Fruit fly (Drosophila melanogaster) whole organism, embryonic: ENCODE data around the gene CG8907.
A peak's percentile ranks its signal among the peaks of the same experiment; 100 is the strongest.

Experiments
- Ada2b ChIP-seq: fragments of 200-800 bp; sonication (Bioruptor generic); IDR thresholded peaks from 2 replicates; pipeline ENCODE4 v1.3.6; 2022; ENCODE audit warnings: missing biosample characterization, missing genetic modification characterization
- CG10959 ChIP-seq: fragments of 200-800 bp; sonication (Bioruptor generic); IDR thresholded peaks from 2 replicates; pipeline ENCODE4 v1.3.6; 2022; ENCODE audit warnings: missing biosample characterization, missing genetic modification characterization
- CG11093 ChIP-seq: fragments of 200-800 bp; sonication (Bioruptor generic); IDR thresholded peaks from 3 replicates; pipeline ENCODE4 v1.3.6; 2022; ENCODE audit warnings: missing biosample characterization, missing genetic modification characterization
- CG11247 ChIP-seq: fragments of 200-800 bp; sonication (Bioruptor generic); IDR thresholded peaks from 2 replicates; pipeline ENCODE4 v1.3.6; 2022; ENCODE audit warnings: missing biosample characterization, missing genetic modification characterization
- CG11695 ChIP-seq: fragments of 200-800 bp; sonication (Bioruptor generic); IDR thresholded peaks from 3 replicates; pipeline ENCODE4 v1.3.6; 2022; ENCODE audit warnings: missing biosample characterization, missing genetic modification characterization
- CG1233 ChIP-seq: fragments of 200-800 bp; sonication (Bioruptor generic); optimal IDR thresholded peaks from 4 replicates; lab custom pipeline; 2018; ENCODE audit warnings: missing biosample characterization, mild to moderate bottlenecking, missing genetic modification characterization
- CG12659 ChIP-seq: fragments of 200-800 bp; sonication (Bioruptor generic); optimal IDR thresholded peaks from 3 replicates; lab custom pipeline; 2017; ENCODE audit warnings: mild to moderate bottlenecking, missing biosample characterization, missing genetic modification reagents, missing genetic modification characterization
- CG14050 ChIP-seq: fragments of 200-800 bp; sonication (Bioruptor generic); IDR thresholded peaks from 3 replicates; pipeline ENCODE4 v1.3.6; 2022; ENCODE audit warnings: missing biosample characterization, missing genetic modification characterization
- CG15073 ChIP-seq: fragments of 200-800 bp; sonication (Bioruptor generic); optimal IDR thresholded peaks from 2 replicates; lab custom pipeline; 2016; ENCODE audit warnings: missing biosample characterization, missing genetic modification characterization
- CG15479 ChIP-seq: fragments of 200-800 bp; sonication (Bioruptor generic); optimal IDR thresholded peaks from 3 replicates; lab custom pipeline; 2019; ENCODE audit warnings: missing biosample characterization, mild to moderate bottlenecking, missing genetic modification characterization, moderate library complexity
- CG15514 ChIP-seq: fragments of 200-800 bp; sonication (Bioruptor generic); optimal IDR thresholded peaks from 3 replicates; lab custom pipeline; 2017; ENCODE audit warnings: missing biosample characterization, missing genetic modification characterization, mild to moderate bottlenecking, moderate library complexity, missing genetic modification reagents
- CG1602 ChIP-seq: fragments of 200-800 bp; sonication (Bioruptor generic); optimal IDR thresholded peaks from 3 replicates; lab custom pipeline; 2016; ENCODE audit warnings: missing biosample characterization, missing genetic modification characterization
- CG16779 ChIP-seq: fragments of 200-800 bp; sonication (Bioruptor generic); IDR thresholded peaks from 2 replicates; pipeline ENCODE4 v1.3.6; 2022; ENCODE audit warnings: missing biosample characterization, missing genetic modification characterization
- CG17385 ChIP-seq: fragments of 200-800 bp; sonication (Bioruptor generic); optimal IDR thresholded peaks from 3 replicates; lab custom pipeline; 2018; ENCODE audit warnings: missing biosample characterization, mild to moderate bottlenecking, missing genetic modification characterization
- CG17568 ChIP-seq: fragments of 200-800 bp; sonication (Bioruptor generic); optimal IDR thresholded peaks from 2 replicates; lab custom pipeline; 2018; ENCODE audit warnings: missing biosample characterization, mild to moderate bottlenecking, missing genetic modification characterization, moderate library complexity
- CG1792 ChIP-seq: fragments of 200-800 bp; sonication (Bioruptor generic); optimal IDR thresholded peaks from 2 replicates; lab custom pipeline; 2016; ENCODE audit warnings: missing biosample characterization, missing genetic modification characterization
- CG2889 ChIP-seq: fragments of 200-800 bp; sonication (Bioruptor generic); IDR thresholded peaks from 3 replicates; pipeline ENCODE4 v1.3.6; 2022; ENCODE audit warnings: missing biosample characterization, missing genetic modification characterization
- CG30403 ChIP-seq: fragments of 200-800 bp; sonication (Bioruptor generic); optimal IDR thresholded peaks from 3 replicates; lab custom pipeline; 2016; ENCODE audit warnings: missing biosample characterization, missing genetic modification characterization
- CG4404 ChIP-seq: fragments of 200-800 bp; sonication (Bioruptor generic); IDR thresholded peaks from 2 replicates; pipeline ENCODE4 v1.3.6; 2022; ENCODE audit warnings: missing biosample characterization, missing genetic modification characterization
- CG6765 ChIP-seq: fragments of 200-800 bp; sonication (Bioruptor generic); optimal IDR thresholded peaks from 3 replicates; lab custom pipeline; 2017; ENCODE audit warnings: missing biosample characterization, mild to moderate bottlenecking, missing genetic modification characterization
- CG7357 ChIP-seq: fragments of 200-800 bp; sonication (Bioruptor generic); IDR thresholded peaks from 3 replicates; pipeline ENCODE4 v1.3.6; 2022; ENCODE audit warnings: missing biosample characterization, missing genetic modification characterization
- CrebB ChIP-seq: fragments of 200-800 bp; sonication (Bioruptor generic); optimal IDR thresholded peaks from 3 replicates; lab custom pipeline; 2018; ENCODE audit warnings: missing biosample characterization, mild to moderate bottlenecking, missing genetic modification characterization
- Dfd ChIP-seq, 2 experiments: fragments of >200 bp; optimal IDR thresholded peaks; 2 replicates each; lab custom pipeline; 2017; ENCODE audit warnings: missing biosample characterization in 2 of 2, missing genetic modification characterization in 2 of 2
- HLH4C ChIP-seq: fragments of 200-800 bp; sonication (Bioruptor generic); IDR thresholded peaks from 3 replicates; pipeline ENCODE4 v1.3.6; 2022; ENCODE audit warnings: missing biosample characterization, missing genetic modification characterization; ENCODE audit not compliant: partially characterized antibody
- HLHmδ ChIP-seq: fragments of 200-800 bp; sonication (Bioruptor generic); optimal IDR thresholded peaks from 2 replicates; lab custom pipeline; 2018; ENCODE audit warnings: missing biosample characterization, mild to moderate bottlenecking, missing genetic modification characterization, moderate library complexity
- Max ChIP-seq: fragments of 200-800 bp; sonication (Bioruptor generic); optimal IDR thresholded peaks from 2 replicates; lab custom pipeline; 2016; ENCODE audit warnings: missing biosample characterization, mild to moderate bottlenecking, missing genetic modification characterization
- Oli ChIP-seq: fragments of 200-800 bp; sonication (Bioruptor generic); optimal IDR thresholded peaks from 2 replicates; lab custom pipeline; 2018; ENCODE audit warnings: missing biosample characterization, mild to moderate bottlenecking, missing genetic modification characterization, moderate library complexity
- Pdp1 ChIP-seq, 2 experiments: fragments of 200-800 bp; sonication (Bioruptor generic); optimal IDR thresholded peaks; 3 replicates each; lab custom pipeline; 2016; ENCODE audit warnings: missing biosample characterization in 2 of 2, missing genetic modification characterization in 2 of 2, mild to moderate bottlenecking in 1 of 2, moderate library complexity in 1 of 2
- TFAM ChIP-seq: fragments of 200-800 bp; sonication (Bioruptor generic); optimal IDR thresholded peaks from 2 replicates; lab custom pipeline; 2017; ENCODE audit warnings: missing biosample characterization, missing genetic modification characterization, inconsistent platforms
- cato ChIP-seq: fragments of 200-800 bp; sonication (Bioruptor generic); optimal IDR thresholded peaks from 2 replicates; lab custom pipeline; 2016; ENCODE audit warnings: missing biosample characterization, missing genetic modification characterization, borderline replicate concordance
- caup ChIP-seq: fragments of 200-800 bp; sonication (Bioruptor generic); optimal IDR thresholded peaks from 3 replicates; lab custom pipeline; 2017; ENCODE audit warnings: missing biosample characterization, mild to moderate bottlenecking, missing genetic modification characterization, moderate library complexity; ENCODE audit not compliant: severe bottlenecking
- cg ChIP-seq: fragments of 200-800 bp; sonication (Bioruptor generic); optimal IDR thresholded peaks from 3 replicates; lab custom pipeline; 2019; ENCODE audit warnings: missing biosample characterization, mild to moderate bottlenecking, missing genetic modification characterization, moderate library complexity
- chif ChIP-seq, 2 experiments: fragments of 200-800 bp; sonication (Bioruptor generic); optimal IDR thresholded peaks; 3 replicates each; lab custom pipeline; 2016; ENCODE audit warnings: missing biosample characterization in 2 of 2, missing genetic modification characterization in 2 of 2
- fd3F ChIP-seq: fragments of 200-800 bp; sonication (Bioruptor generic); optimal IDR thresholded peaks from 2 replicates; lab custom pipeline; 2018; ENCODE audit warnings: missing biosample characterization, mild to moderate bottlenecking, missing genetic modification characterization, moderate library complexity
- gem ChIP-seq: fragments of 200-800 bp; sonication (Bioruptor generic); optimal IDR thresholded peaks from 2 replicates; lab custom pipeline; 2019; ENCODE audit warnings: missing biosample characterization, mild to moderate bottlenecking, missing genetic modification characterization, moderate library complexity
- gsb ChIP-seq: fragments of 200-800 bp; sonication (Bioruptor generic); IDR thresholded peaks from 2 replicates; pipeline ENCODE4 v1.3.6; 2022; ENCODE audit warnings: missing biosample characterization, missing genetic modification characterization
- gsb-n ChIP-seq: fragments of 200-800 bp; sonication (Bioruptor generic); optimal IDR thresholded peaks from 3 replicates; lab custom pipeline; 2018; ENCODE audit warnings: missing biosample characterization, mild to moderate bottlenecking, missing genetic modification characterization
- her ChIP-seq: fragments of 200-800 bp; sonication (Bioruptor generic); optimal IDR thresholded peaks from 2 replicates; lab custom pipeline; 2016; ENCODE audit warnings: missing biosample characterization, missing genetic modification characterization
- nau ChIP-seq: fragments of 200-800 bp; sonication (Bioruptor generic); optimal IDR thresholded peaks from 3 replicates; lab custom pipeline; 2017; ENCODE audit warnings: missing biosample characterization, mild to moderate bottlenecking, missing genetic modification characterization, missing genetic modification reagents
- nerfin-2 ChIP-seq: fragments of 200-800 bp; sonication (Bioruptor generic); IDR thresholded peaks from 2 replicates; pipeline ENCODE4 v1.3.6; 2022; ENCODE audit warnings: missing biosample characterization, missing genetic modification characterization; ENCODE audit not compliant: partially characterized antibody
- phol ChIP-seq: fragments of 200-800 bp; sonication (Bioruptor generic); optimal IDR thresholded peaks from 3 replicates; lab custom pipeline; 2018; ENCODE audit warnings: missing biosample characterization, mild to moderate bottlenecking, missing genetic modification characterization, moderate library complexity
- slp2 ChIP-seq: fragments of 200-800 bp; sonication (Bioruptor generic); optimal IDR thresholded peaks from 2 replicates; lab custom pipeline; 2016; ENCODE audit warnings: missing biosample characterization, missing genetic modification characterization
- sqz ChIP-seq: fragments of 200-800 bp; sonication (Bioruptor generic); optimal IDR thresholded peaks from 3 replicates; lab custom pipeline; 2018; ENCODE audit warnings: missing biosample characterization, mild to moderate bottlenecking, missing genetic modification characterization
- stc ChIP-seq: fragments of 200-800 bp; sonication (Bioruptor generic); IDR thresholded peaks from 2 replicates; pipeline ENCODE4 v1.3.6; 2022; ENCODE audit warnings: missing biosample characterization, missing genetic modification characterization
- tap ChIP-seq: fragments of 200-800 bp; optimal IDR thresholded peaks from 3 replicates; lab custom pipeline; 2019; ENCODE audit warnings: missing biosample characterization, mild to moderate bottlenecking, missing genetic modification characterization, moderate library complexity
- z ChIP-seq: fragments of 200-800 bp; sonication (Bioruptor generic); IDR thresholded peaks from 3 replicates; pipeline ENCODE4 v1.3.6; 2022; ENCODE audit warnings: missing biosample characterization, missing genetic modification characterization
- zen ChIP-seq: fragments of 200-800 bp; sonication (Bioruptor generic); optimal IDR thresholded peaks from 3 replicates; lab custom pipeline; 2018; ENCODE audit warnings: missing biosample characterization, mild to moderate bottlenecking, missing genetic modification characterization, moderate library complexity

CG8907 gene

DNA sequence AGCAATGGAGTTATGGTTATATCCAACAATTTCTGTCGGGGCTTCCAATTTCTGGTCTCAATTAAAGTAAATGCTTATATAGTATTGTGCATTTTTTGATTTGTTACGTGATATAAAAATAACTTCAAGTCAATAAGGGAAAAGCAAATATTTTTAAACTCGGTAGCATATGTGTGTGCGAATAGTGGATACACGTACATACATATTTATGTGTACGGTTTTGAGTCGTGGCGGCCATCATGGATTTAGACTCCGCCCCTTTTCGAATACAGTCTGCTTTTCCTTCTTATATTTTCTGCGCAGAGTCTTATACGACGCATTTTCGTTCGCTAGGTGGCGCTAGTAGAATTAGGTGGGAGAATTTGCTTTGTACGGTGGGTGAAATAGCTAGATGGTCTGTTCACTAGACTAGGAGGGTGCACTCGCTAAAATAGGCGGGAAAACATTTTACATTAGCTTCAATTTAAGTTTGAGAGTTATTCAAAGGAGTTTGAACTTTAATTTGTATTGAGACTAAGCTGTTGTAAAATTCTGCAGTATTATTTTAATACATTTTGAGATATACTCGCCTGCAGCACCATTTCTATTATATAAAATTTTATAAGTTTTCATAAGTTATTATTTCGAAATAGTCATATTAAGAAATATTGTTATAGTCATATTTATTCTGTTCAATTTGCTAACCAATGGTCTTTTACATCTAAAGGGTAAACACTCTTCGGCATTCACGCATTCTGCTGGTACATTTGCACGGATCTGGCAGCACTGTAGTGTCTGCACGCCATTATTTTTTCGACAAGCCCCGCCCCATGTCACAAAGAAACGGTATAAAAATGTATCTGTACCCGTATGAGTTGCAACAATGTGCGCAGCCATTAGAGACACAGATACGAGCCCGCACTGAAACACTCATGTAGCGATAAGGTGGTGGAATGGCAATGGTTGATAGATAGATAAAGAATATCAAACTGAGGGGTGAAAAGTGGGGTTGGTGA, 38.4 kb upstream of the CG8907 start (continued):
- peak; percentile 5 for TF ChIP-seq CG17568 (GFP tag; lab: Kevin White, UChicago)
- no peak for TF ChIP-seq Dfd (GFP tag; optimal IDR thresholded peaks at IDR 0.05; lab: Kevin White, UChicago)
- peak; percentile 71 for TF ChIP-seq CG30403 (GFP tag; lab: Kevin White, UChicago)
- TF ChIP-seq CG12659 (GFP tag; lab: Kevin White, UChicago) = peak; percentile 67
- peak; percentile 60 for TF ChIP-seq caup (GFP tag; lab: Kevin White, UChicago)
- peak; percentile 31; the same call in 1 of the 3 replicates for TF ChIP-seq CG14050 (GFP tag; lab: Robert Waterston, UW)
- TF ChIP-seq CG11093 (GFP tag; lab: Robert Waterston, UW) = peak; percentile 69; the same call in 2 of the 3 replicates
- no peak for TF ChIP-seq HLHmδ (GFP tag; lab: Kevin White, UChicago)
- TF ChIP-seq gsb-n (tag; lab: Kevin White, UChicago) = peak; percentile 54
- peak; percentile 84 for TF ChIP-seq gem (tag; lab: Kevin White, UChicago)
- peak; percentile 1 for TF ChIP-seq CrebB (tag; lab: Kevin White, UChicago)
- no peak for TF ChIP-seq CG4404
- TF ChIP-seq CG6765 (GFP tag; lab: Kevin White, UChicago) = peak; percentile 55
- TF ChIP-seq cato (GFP tag; lab: Kevin White, UChicago) = peak; percentile 17
- no peak for TF ChIP-seq slp2
- TF ChIP-seq Pdp1 (GFP tag; optimal IDR thresholded peaks at IDR 0.05; lab: Kevin White, UChicago) = peak in 1 of 2 experiments; percentile 25
- TF ChIP-seq TFAM = no peak
- TF ChIP-seq her (GFP tag; lab: Kevin White, UChicago) = no peak
- TF ChIP-seq Max (GFP tag; lab: Kevin White, UChicago) = no peak
- peak; percentile 54; the same call in 1 of the 3 replicates for TF ChIP-seq CG11695 (GFP tag; lab: Robert Waterston, UW)
- no peak for TF ChIP-seq nau (GFP tag; lab: Kevin White, UChicago)
- TF ChIP-seq phol = peak; percentile 77
- no peak for TF ChIP-seq nerfin-2 (GFP tag; lab: Robert Waterston, UW)
- peak; percentile 71 for TF ChIP-seq Oli (tag; lab: Kevin White, UChicago)
- TF ChIP-seq CG1792 (GFP tag; lab: Kevin White, UChicago) = no peak
- peak; percentile 99 for TF ChIP-seq CG15479 (GFP tag; lab: Kevin White, UChicago)
- TF ChIP-seq zen (tag; lab: Kevin White, UChicago) = peak; percentile 42
- peak; percentile 65 for TF ChIP-seq stc (GFP tag; lab: Robert Waterston, UW)
- TF ChIP-seq HLH4C (GFP tag; lab: Robert Waterston, UW) = no peak
- TF ChIP-seq cg = peak; percentile 97
- peak; percentile 50 for TF ChIP-seq CG1602
- TF ChIP-seq CG1233 (GFP tag; lab: Kevin White, UChicago) = peak; percentile 68
- TF ChIP-seq CG17385 (GFP tag; lab: Kevin White, UChicago) = no peak
- TF ChIP-seq CG11247 (GFP tag; lab: Robert Waterston, UW) = no peak; the same call in 1 of the 2 replicates
- TF ChIP-seq Ada2b (GFP tag; lab: Robert Waterston, UW) = peak; percentile 44; the same call in 1 of the 2 replicates
- TF ChIP-seq CG10959 (GFP tag; lab: Robert Waterston, UW) = no peak
- no peak for TF ChIP-seq CG16779
- TF ChIP-seq tap = peak; percentile 47
- TF ChIP-seq gsb (GFP tag; lab: Robert Waterston, UW) = peak; percentile 44; the same call in 1 of the 2 replicates
- peak; percentile 49 for TF ChIP-seq fd3F (GFP tag; lab: Kevin White, UChicago)
- TF ChIP-seq CG7357 (GFP tag; lab: Robert Waterston, UW) = 0 out of 3 replicates have a peak, but pooled peaks have one; percentile 43
- TF ChIP-seq chif (GFP tag; optimal IDR thresholded peaks at IDR 0.05; lab: Kevin White, UChicago) = peak; percentile 21 to 38
- peak; percentile 45 for TF ChIP-seq CG15514
- TF ChIP-seq CG2889 (GFP tag; lab: Robert Waterston, UW) = peak; percentile 64; the same call in 2 of the 3 replicates
- no peak for TF ChIP-seq sqz (GFP tag; lab: Kevin White, UChicago)
- no peak for TF ChIP-seq CG15073 (GFP tag; lab: Kevin White, UChicago)
- no peak; the same call in 2 of the 3 replicates for TF ChIP-seq z (GFP tag; lab: Robert Waterston, UW)
